Fruit fly (Drosophila melanogaster) whole organism, embryonic: Measurements from ENCODE around the gene Pvf2.

Experiments used
- Abd-B ChIP-seq: fragments of 200-800 bp; sonication (Bioruptor generic); optimal IDR thresholded peaks from 2 replicates; lab custom pipeline; 2018; ENCODE audit warnings: missing biosample characterization, mild to moderate bottlenecking, missing genetic modification characterization, moderate library complexity
- CG11695 ChIP-seq: fragments of 200-800 bp; sonication (Bioruptor generic); IDR thresholded peaks from 3 replicates; pipeline ENCODE4 v1.3.6; 2022; ENCODE audit warnings: missing biosample characterization, missing genetic modification characterization
- CG13287 ChIP-seq: fragments of 200-800 bp; sonication (Bioruptor generic); IDR thresholded peaks from 2 replicates; pipeline ENCODE4 v1.3.6; 2022; ENCODE audit warnings: missing biosample characterization, missing genetic modification characterization; ENCODE audit not compliant: partially characterized antibody
- CG1529 ChIP-seq: fragments of 200-800 bp; sonication (Bioruptor generic); optimal IDR thresholded peaks from 3 replicates; lab custom pipeline; 2018; ENCODE audit warnings: missing biosample characterization, missing genetic modification characterization
- CG15514 ChIP-seq: fragments of 200-800 bp; sonication (Bioruptor generic); optimal IDR thresholded peaks from 3 replicates; lab custom pipeline; 2017; ENCODE audit warnings: missing biosample characterization, missing genetic modification characterization, mild to moderate bottlenecking, moderate library complexity, missing genetic modification reagents
- CG17361 ChIP-seq: fragments of 200-800 bp; sonication (Bioruptor generic); IDR thresholded peaks from 3 replicates; pipeline ENCODE4 v1.3.6; 2022; ENCODE audit warnings: missing biosample characterization, missing genetic modification characterization
- CG18262 ChIP-seq: fragments of 200-800 bp; optimal IDR thresholded peaks from 3 replicates; lab custom pipeline; 2019; ENCODE audit warnings: missing biosample characterization, mild to moderate bottlenecking, missing genetic modification characterization, moderate library complexity
- CG18599 ChIP-seq: fragments of 200-800 bp; sonication (Bioruptor generic); optimal IDR thresholded peaks from 3 replicates; lab custom pipeline; 2017; ENCODE audit warnings: missing biosample characterization, missing genetic modification characterization, mild to moderate bottlenecking, moderate library complexity, missing genetic modification reagents
- CG34422 ChIP-seq: fragments of 200-800 bp; sonication (Bioruptor generic); IDR thresholded peaks from 3 replicates; pipeline ENCODE4 v1.3.6; 2022; ENCODE audit warnings: missing biosample characterization, missing genetic modification characterization
- CG6254 ChIP-seq: fragments of 200-800 bp; sonication (Bioruptor generic); optimal IDR thresholded peaks from 3 replicates; lab custom pipeline; 2017; ENCODE audit warnings: mild to moderate bottlenecking, missing biosample characterization, missing genetic modification reagents, missing genetic modification characterization
- CG8290 ChIP-seq, 3 experiments: fragments of 200-800 bp; sonication (Bioruptor generic); optimal IDR thresholded peaks; 2 replicates each; lab custom pipeline; 2016 to 2019; ENCODE audit warnings: missing biosample characterization in 3 of 3, missing genetic modification characterization in 3 of 3, mild to moderate bottlenecking in 2 of 3, moderate library complexity in 1 of 3
- CG8478 ChIP-seq: fragments of >200 bp; optimal IDR thresholded peaks from 2 replicates; lab custom pipeline; 2018
- CG8924 ChIP-seq: fragments of 200-800 bp; optimal IDR thresholded peaks from 3 replicates; lab custom pipeline; 2019; ENCODE audit warnings: missing biosample characterization, mild to moderate bottlenecking, missing genetic modification characterization, moderate library complexity
- CG8944 ChIP-seq: fragments of 200-800 bp; sonication (Bioruptor generic); optimal IDR thresholded peaks from 3 replicates; lab custom pipeline; 2016; ENCODE audit warnings: missing biosample characterization, missing genetic modification characterization
- Camta ChIP-seq: fragments of 200-800 bp; sonication (Bioruptor generic); optimal IDR thresholded peaks from 2 replicates; lab custom pipeline; 2016; ENCODE audit warnings: missing biosample characterization, missing genetic modification characterization
- Dp ChIP-seq: fragments of 200-800 bp; sonication (Bioruptor generic); optimal IDR thresholded peaks from 2 replicates; lab custom pipeline; 2018; ENCODE audit warnings: missing biosample characterization, mild to moderate bottlenecking, missing genetic modification characterization, moderate library complexity
- Hey ChIP-seq: fragments of 200-800 bp; sonication (Bioruptor generic); optimal IDR thresholded peaks from 3 replicates; lab custom pipeline; 2018; ENCODE audit warnings: missing biosample characterization, mild to moderate bottlenecking, missing genetic modification characterization
- HmgD ChIP-seq: fragments of 200-800 bp; sonication (Bioruptor generic); optimal IDR thresholded peaks from 3 replicates; lab custom pipeline; 2016; ENCODE audit warnings: missing biosample characterization, missing genetic modification characterization
- Hmx ChIP-seq: fragments of 200-800 bp; sonication (Bioruptor generic); optimal IDR thresholded peaks from 2 replicates; lab custom pipeline; 2016; ENCODE audit warnings: missing biosample characterization, missing genetic modification characterization
- Hr3 ChIP-seq: fragments of 200-800 bp; sonication (Bioruptor generic); optimal IDR thresholded peaks from 3 replicates; lab custom pipeline; 2016; ENCODE audit warnings: missing biosample characterization, missing genetic modification characterization
- MBD-R2 ChIP-seq: fragments of 200-800 bp; sonication (Bioruptor generic); IDR thresholded peaks from 2 replicates; pipeline ENCODE4 v1.3.6; 2022; ENCODE audit warnings: missing biosample characterization, missing genetic modification characterization
- Med ChIP-seq: fragments of 200-800 bp; sonication (Bioruptor generic); peaks from one replicate; lab custom pipeline; 2016; ENCODE audit warnings: missing biosample characterization, missing genetic modification characterization, mild to moderate bottlenecking, inconsistent platforms, moderate library complexity
- Mes4 ChIP-seq: fragments of 200-800 bp; sonication (Bioruptor generic); optimal IDR thresholded peaks from 2 replicates; lab custom pipeline; 2016; ENCODE audit warnings: missing biosample characterization, missing genetic modification characterization
- Opbp ChIP-seq: fragments of 200-800 bp; sonication (Bioruptor generic); IDR thresholded peaks from 3 replicates; pipeline ENCODE4 v1.3.6; 2022; ENCODE audit warnings: missing biosample characterization, missing genetic modification characterization; ENCODE audit not compliant: partially characterized antibody
- TFAM ChIP-seq: fragments of 200-800 bp; sonication (Bioruptor generic); optimal IDR thresholded peaks from 2 replicates; lab custom pipeline; 2017; ENCODE audit warnings: missing biosample characterization, missing genetic modification characterization, inconsistent platforms
- aop ChIP-seq: fragments of 200-800 bp; sonication (Bioruptor generic); IDR thresholded peaks from 2 replicates; pipeline ENCODE4 v1.3.6; 2022; ENCODE audit warnings: missing biosample characterization, missing genetic modification characterization
- ap ChIP-seq: fragments of 200-800 bp; sonication (Bioruptor generic); IDR thresholded peaks from 2 replicates; pipeline ENCODE4 v1.3.6; 2022; ENCODE audit warnings: missing biosample characterization, missing genetic modification characterization
- az2 ChIP-seq: fragments of 200-800 bp; sonication (Bioruptor generic); optimal IDR thresholded peaks from 3 replicates; lab custom pipeline; 2016; ENCODE audit warnings: missing biosample characterization, missing genetic modification characterization
- btn ChIP-seq: fragments of 200-800 bp; sonication (Bioruptor generic); optimal IDR thresholded peaks from 2 replicates; lab custom pipeline; 2016; ENCODE audit warnings: missing biosample characterization, missing genetic modification characterization
- cas ChIP-seq: fragments of 200-800 bp; sonication (Bioruptor generic); IDR thresholded peaks from 2 replicates; pipeline ENCODE4 v1.3.6; 2022; ENCODE audit warnings: missing biosample characterization, missing genetic modification characterization
- chn ChIP-seq: fragments of 200-800 bp; sonication (Bioruptor generic); optimal IDR thresholded peaks from 2 replicates; lab custom pipeline; 2016; ENCODE audit warnings: missing biosample characterization, missing genetic modification characterization
- ci ChIP-seq: fragments of 200-800 bp; sonication (Bioruptor generic); IDR thresholded peaks from 3 replicates; pipeline ENCODE4 v1.3.6; 2022; ENCODE audit warnings: missing biosample characterization, missing genetic modification characterization
- en ChIP-seq: fragments of 200-800 bp; sonication (Bioruptor generic); optimal IDR thresholded peaks from 2 replicates; lab custom pipeline; 2016; ENCODE audit warnings: missing biosample characterization, missing genetic modification characterization
- ewg ChIP-seq: fragments of 200-800 bp; sonication (Bioruptor generic); optimal IDR thresholded peaks from 3 replicates; lab custom pipeline; 2017; ENCODE audit warnings: mild to moderate bottlenecking, missing biosample characterization, missing genetic modification reagents, missing genetic modification characterization
- exex ChIP-seq: fragments of 200-800 bp; sonication (Bioruptor generic); optimal IDR thresholded peaks from 4 replicates; lab custom pipeline; 2018; ENCODE audit warnings: missing biosample characterization, mild to moderate bottlenecking, missing genetic modification characterization, moderate library complexity
- fu2 ChIP-seq: fragments of 200-800 bp; sonication (Bioruptor generic); optimal IDR thresholded peaks from 2 replicates; lab custom pipeline; 2016; ENCODE audit warnings: missing biosample characterization, missing genetic modification characterization
- gem ChIP-seq: fragments of 200-800 bp; sonication (Bioruptor generic); optimal IDR thresholded peaks from 2 replicates; lab custom pipeline; 2019; ENCODE audit warnings: missing biosample characterization, mild to moderate bottlenecking, missing genetic modification characterization, moderate library complexity
- grau ChIP-seq: fragments of 200-800 bp; optimal IDR thresholded peaks from 3 replicates; lab custom pipeline; 2019; ENCODE audit warnings: missing biosample characterization, mild to moderate bottlenecking, missing genetic modification characterization, moderate library complexity
- hb ChIP-seq: fragments of 200-800 bp; sonication (Bioruptor generic); IDR thresholded peaks from 3 replicates; pipeline ENCODE4 v1.3.6; 2022; ENCODE audit warnings: missing biosample characterization, missing genetic modification characterization; ENCODE audit not compliant: partially characterized antibody
- lmd ChIP-seq: fragments of 200-800 bp; sonication (Bioruptor generic); IDR thresholded peaks from 2 replicates; pipeline ENCODE4 v1.3.6; 2022; ENCODE audit warnings: missing biosample characterization, missing genetic modification characterization
- nom ChIP-seq: fragments of 200-800 bp; sonication (Bioruptor generic); optimal IDR thresholded peaks from 2 replicates; lab custom pipeline; 2017; ENCODE audit warnings: missing biosample characterization, missing genetic modification characterization, mild to moderate bottlenecking, moderate library complexity, missing genetic modification reagents
- repo ChIP-seq: fragments of 200-800 bp; sonication (Bioruptor generic); optimal IDR thresholded peaks from 2 replicates; lab custom pipeline; 2016; ENCODE audit warnings: missing biosample characterization, missing genetic modification characterization
- sens ChIP-seq: fragments of 200-800 bp; sonication (Bioruptor generic); peaks from one replicate; lab custom pipeline; 2016; ENCODE audit warnings: missing biosample characterization, missing genetic modification characterization
- so ChIP-seq: fragments of 200-800 bp; sonication (Bioruptor generic); IDR thresholded peaks from 3 replicates; pipeline ENCODE4 v1.3.6; 2022; ENCODE audit warnings: missing biosample characterization, missing genetic modification characterization
- tna ChIP-seq: fragments of 200-800 bp; sonication (Bioruptor generic); IDR thresholded peaks from 2 replicates; pipeline ENCODE4 v1.3.6; 2022; ENCODE audit warnings: missing biosample characterization, missing genetic modification characterization; ENCODE audit not compliant: partially characterized antibody
- tup ChIP-seq: fragments of 200-800 bp; sonication (Bioruptor generic); optimal IDR thresholded peaks from 2 replicates; lab custom pipeline; 2016; ENCODE audit warnings: missing biosample characterization, mild to moderate bottlenecking, missing genetic modification characterization, moderate library complexity
- unc-4 ChIP-seq: fragments of 200-800 bp; sonication (Bioruptor generic); IDR thresholded peaks from 2 replicates; pipeline ENCODE4 v1.3.6; 2022; ENCODE audit warnings: missing biosample characterization, missing genetic modification characterization; ENCODE audit not compliant: partially characterized antibody

Gene Pvf2

dm6 chr2L:7028440-7028839 lies 56.0 kb downstream of the Pvf2 start:
- TF ChIP-seq unc-4 (GFP tag; lab: Robert Waterston, UW) (no peak), tup (GFP tag; lab: Kevin White, UChicago) (no peak), Med (GFP tag; lab: Kevin White, UChicago) (peak; percentile 12), CG6254 (GFP tag; lab: Kevin White, UChicago) (no peak), en (GFP tag; lab: Kevin White, UChicago) (no peak), CG11695 (GFP tag; lab: Robert Waterston, UW) (no peak), grau (no peak), nom (GFP tag; lab: Kevin White, UChicago) (peak; percentile 65)

- TF ChIP-seq lmd (GFP tag; lab: Robert Waterston, UW) (no peak), HmgD (GFP tag; lab: Kevin White, UChicago) (no peak), CG15514 (GFP tag; lab: Kevin White, UChicago) (peak; percentile 27), CG8290 (GFP tag; optimal IDR thresholded peaks at IDR 0.05; lab: Kevin White, UChicago) (no peak), CG8290 (tag; optimal IDR thresholded peaks at IDR 0.05; lab: Kevin White, UChicago) (peak in 1 of 2 experiments; percentile 3), Hey (tag; lab: Kevin White, UChicago) (no peak), CG17361 (GFP tag; lab: Robert Waterston, UW) (0 out of 3 replicates have a peak, but pooled peaks have one; percentile 21), cas (no peak), ewg (GFP tag; lab: Kevin White, UChicago) (no peak), aop (GFP tag; lab: Robert Waterston, UW) (no peak), exex (peak; percentile 26), fu2 (GFP tag; lab: Kevin White, UChicago) (peak; percentile 39), hb (peak; percentile 66; the same call in 1 of the 3 replicates), CG1529 (GFP tag; lab: Kevin White, UChicago) (no peak), ap (GFP tag; lab: Robert Waterston, UW) (no peak), Opbp (peak; percentile 43; the same call in 2 of the 3 replicates), Hr3 (GFP tag; lab: Kevin White, UChicago) (peak; percentile 6), sens (GFP tag; lab: Kevin White, UChicago) (peak; percentile 84), Hmx (GFP tag; lab: Kevin White, UChicago) (peak; percentile 15), gem (no peak), CG13287 (GFP tag; lab: Robert Waterston, UW) (peak; percentile 85), az2 (GFP tag; lab: Kevin White, UChicago) (peak; percentile 4), CG8944 (GFP tag; lab: Kevin White, UChicago) (no peak), CG18599 (GFP tag; lab: Kevin White, UChicago) (no peak), chn (GFP tag; lab: Kevin White, UChicago) (peak; percentile 23), CG8478 (lab: Kevin White, UChicago) (no peak), TFAM (GFP tag; lab: Kevin White, UChicago) (no peak), tna (peak; percentile 75), ci (GFP tag; lab: Robert Waterston, UW) (0 out of 3 replicates have a peak, but pooled peaks have one; percentile 42), btn (GFP tag; lab: Kevin White, UChicago) (no peak), CG18262 (tag; lab: Kevin White, UChicago) (peak; percentile 3), CG34422 (peak; percentile 69; the same call in 2 of the 3 replicates), MBD-R2 (GFP tag; lab: Robert Waterston, UW) (peak; percentile 57), Camta (GFP tag; lab: Kevin White, UChicago) (no peak), so (GFP tag; lab: Robert Waterston, UW) (no peak), repo (GFP tag; lab: Kevin White, UChicago) (no peak), CG8924 (tag; lab: Kevin White, UChicago) (peak; percentile 42), Abd-B (GFP tag; lab: Kevin White, UChicago) (no peak), Dp (peak; percentile 54), Mes4 (GFP tag; lab: Kevin White, UChicago) (no peak)
Observed at dm6 chr2L:7026988-7027908, 57.2 kb downstream of the Pvf2 start, which contains the start of the genes CG31908 and MME1. Gene CG31908, minus strand, starts transcription at chr2L:7027389. Gene MME1, plus strand, starts transcription at chr2L:7027526.
